Worm (Caenorhabditis elegans): ENCODE data around the gene ttr-10.

Gene ttr-10

DNA sequence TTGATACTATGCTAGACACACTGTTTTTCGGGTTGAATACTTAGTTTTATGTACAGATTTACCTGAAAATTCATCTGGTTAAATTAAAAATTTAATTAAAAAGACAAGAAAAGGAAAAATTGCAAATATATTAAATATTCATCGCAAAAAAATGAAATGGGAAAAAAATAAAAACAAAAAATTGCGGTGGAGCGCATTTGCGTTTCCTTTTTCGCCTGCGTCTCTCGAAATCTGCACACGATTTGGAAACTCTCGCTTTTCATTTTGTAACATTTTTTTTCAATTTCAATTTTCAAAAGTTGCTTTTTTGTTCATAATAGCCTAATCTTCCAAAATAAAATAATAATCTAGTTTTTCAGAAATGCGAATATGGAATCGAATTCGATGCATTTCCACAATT is 33.9 kb upstream of the ttr-10 start, which contains the start of the genes F19F10.11 and C50E3.5 (continued):
- TF ChIP-seq let-607 (tag; optimal IDR thresholded peaks at IDR 0.05) = no peak
- no peak for TF ChIP-seq snpc-4 (GFP tag; optimal IDR thresholded peaks at IDR 0.05)
- peak in 3 of 4 experiments; percentile 12 to 34 (median 18) for TF ChIP-seq snpc-4 (tag; optimal IDR thresholded peaks at IDR 0.05)
- TF ChIP-seq pha-4 (tag; optimal IDR thresholded peaks at IDR 0.05) = no peak
- peak; percentile 95 for TF ChIP-seq mcd-1 (GFP tag; IDR thresholded peaks at IDR 0.05)
- TF ChIP-seq F10E7.11 (tag; optimal IDR thresholded peaks at IDR 0.05) = no peak
- TF ChIP-seq K12H6.12 (tag; optimal IDR thresholded peaks at IDR 0.05) = no peak
- no peak for TF ChIP-seq tlf-1 (GFP tag; optimal IDR thresholded peaks at IDR 0.05)
- peak; percentile 29 for TF ChIP-seq ztf-18 (tag; optimal IDR thresholded peaks at IDR 0.05)
- no peak for TF ChIP-seq Y95B8A.8 (GFP tag; IDR thresholded peaks at IDR 0.05)
- no peak for TF ChIP-seq F57C9.4 (tag; optimal IDR thresholded peaks at IDR 0.05)
- no peak for TF ChIP-seq nhr-179 (tag; optimal IDR thresholded peaks at IDR 0.05)
- no peak for TF ChIP-seq B0336.3 (GFP tag; IDR thresholded peaks at IDR 0.05)
- no peak for TF ChIP-seq rcor-1 (GFP tag; IDR thresholded peaks at IDR 0.05)
- no peak for TF ChIP-seq him-1 (tag; optimal IDR thresholded peaks at IDR 0.05)
- TF ChIP-seq snpc-3.4 (tag; optimal IDR thresholded peaks at IDR 0.05) = peak; percentile 35
- no peak for TF ChIP-seq F22D6.2 (tag; optimal IDR thresholded peaks at IDR 0.05)
- no peak for TF ChIP-seq ccch-3 (GFP tag; optimal IDR thresholded peaks at IDR 0.05)
- TF ChIP-seq hmg-1.2 (GFP tag; IDR thresholded peaks at IDR 0.05) = peak; percentile 98
- no peak for TF ChIP-seq repo-1 (tag; optimal IDR thresholded peaks at IDR 0.05)
- TF ChIP-seq snpc-1.3 (tag; optimal IDR thresholded peaks at IDR 0.05; ENCODE audit: insufficient read depth) = peak; percentile 60
- no peak for TF ChIP-seq B0035.1 (tag; optimal IDR thresholded peaks at IDR 0.05)
- no peak for TF ChIP-seq egl-18 (GFP tag; IDR thresholded peaks at IDR 0.05)
- TF ChIP-seq mxl-1 (tag; optimal IDR thresholded peaks at IDR 0.05) = no peak
- peak; percentile 45 for TF ChIP-seq F23B12.7 (tag; optimal IDR thresholded peaks at IDR 0.05; ENCODE audit: insufficient read depth)
- no peak for TF ChIP-seq egrh-3 (GFP tag; IDR thresholded peaks at IDR 0.05)
- TF ChIP-seq hlh-26 (GFP tag; conservative IDR thresholded peaks at IDR 0.05) = no peak
- TF ChIP-seq hlh-12 (tag; optimal IDR thresholded peaks at IDR 0.05) = no peak
- no peak for TF ChIP-seq tbx-9 (tag; optimal IDR thresholded peaks at IDR 0.05; ENCODE audit: borderline replicate concordance)
- TF ChIP-seq dox-1 (GFP tag; IDR thresholded peaks at IDR 0.05) = 0 out of 2 replicates have a peak, but pooled peaks have one; percentile 27
- no peak for TF ChIP-seq lir-1 (GFP tag; conservative IDR thresholded peaks at IDR 0.05)
- no peak for TF ChIP-seq ceh-79 (tag; optimal IDR thresholded peaks at IDR 0.05)
- TF ChIP-seq egl-44 (GFP tag; IDR thresholded peaks at IDR 0.05) = no peak
- TF ChIP-seq Y56A3A.18 (GFP tag; IDR thresholded peaks at IDR 0.05) = no peak
- peak; percentile 12 for TF ChIP-seq snpc-1.1 (tag; optimal IDR thresholded peaks at IDR 0.05; ENCODE audit: insufficient read depth)

DNA sequence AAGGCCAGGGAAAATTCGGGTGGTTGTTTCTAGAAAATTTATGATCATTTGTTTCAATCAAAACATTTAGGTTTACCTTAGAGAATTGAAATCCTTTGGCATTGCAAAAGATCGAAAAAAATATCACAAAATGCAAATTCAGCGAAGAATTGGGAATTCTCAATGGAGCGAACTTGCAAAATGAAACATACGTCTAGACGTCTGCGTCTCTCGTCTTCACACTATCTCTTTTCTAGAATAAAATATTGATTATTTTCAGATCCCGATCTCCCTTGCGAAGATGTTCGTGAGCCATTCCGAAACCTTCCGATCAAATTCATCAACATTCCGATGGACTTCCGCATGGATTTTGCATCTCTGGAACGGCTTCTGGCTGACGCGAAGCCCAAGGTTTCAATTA is 26.7 kb upstream of the ttr-10 start, which contains the start of gene ets-6:
Gene ets-6, minus strand, starts transcription at position 169 of the 400 bp plus-strand sequence.
- TF ChIP-seq mcd-1 (GFP tag; IDR thresholded peaks at IDR 0.05) (peak; percentile 93), C17E4.6 (GFP tag; IDR thresholded peaks at IDR 0.05) (no peak), chd-7 (tag; optimal IDR thresholded peaks at IDR 0.05) (no peak), cebp-1 (GFP tag; IDR thresholded peaks at IDR 0.05) (no peak), cebp-1 (tag; optimal IDR thresholded peaks at IDR 0.05) (peak; percentile 17), ZK185.1 (tag; optimal IDR thresholded peaks at IDR 0.05; ENCODE audit: poor library complexity, severe bottlenecking) (no peak), lsl-1 (GFP tag; optimal IDR thresholded peaks at IDR 0.05) (peak; percentile 33), egrh-3 (GFP tag; IDR thresholded peaks at IDR 0.05) (no peak), athp-1 (tag; optimal IDR thresholded peaks at IDR 0.05) (peak; percentile 14), D2030.7 (GFP tag; IDR thresholded peaks at IDR 0.05) (peak; percentile 34; the same call in 1 of the 2 replicates), K12H6.12 (tag; optimal IDR thresholded peaks at IDR 0.05) (no peak), hsf-1 (GFP tag; IDR thresholded peaks at IDR 0.05) (no peak), snpc-1.1 (tag; optimal IDR thresholded peaks at IDR 0.05; ENCODE audit: insufficient read depth) (no peak), mes-4 (tag; optimal IDR thresholded peaks at IDR 0.05) (no peak), aptf-2 (GFP tag; conservative IDR thresholded peaks at IDR 0.05) (no peak), Y67H2A.10 (GFP tag; conservative IDR thresholded peaks at IDR 0.05) (no peak), nhr-90 (tag; optimal IDR thresholded peaks at IDR 0.05) (no peak), efl-1 (GFP tag; optimal IDR thresholded peaks at IDR 0.05) (peak; percentile 10)

All from whole organism, young adult.